Fruit fly (Drosophila melanogaster): ENCODE measurements around the gene HLH4C.

Gene HLH4C

dm6 chrX:4635856-4636486, 11.2 kb downstream of the HLH4C start, which contains the start of the genes Alms1a and pon (continued):
- TF ChIP-seq CG1832 (GFP tag; optimal IDR thresholded peaks at IDR 0.05) = no peak
- no peak for TF ChIP-seq CG4730 (GFP tag; IDR thresholded peaks at IDR 0.05)
- no peak for TF ChIP-seq HHEX (GFP tag; optimal IDR thresholded peaks at IDR 0.05)
- TF ChIP-seq CG1647 (GFP tag; optimal IDR thresholded peaks at IDR 0.05) = no peak
- TF ChIP-seq CG1602 (GFP tag; optimal IDR thresholded peaks at IDR 0.05) = no peak
- no peak for TF ChIP-seq rib (GFP tag; IDR thresholded peaks at IDR 0.05)
- TF ChIP-seq Rx (GFP tag; IDR thresholded peaks at IDR 0.05) = no peak
- TF ChIP-seq CG7271 (tag; optimal IDR thresholded peaks at IDR 0.05) = no peak
- no peak for TF ChIP-seq da (GFP tag; optimal IDR thresholded peaks at IDR 0.05)
- no peak for TF ChIP-seq dmrt11E (tag; optimal IDR thresholded peaks at IDR 0.05)
- TF ChIP-seq unc-4 (GFP tag; IDR thresholded peaks at IDR 0.05; ENCODE audit: partially characterized antibody) = peak; percentile 79
- no peak for TF ChIP-seq chm (GFP tag; IDR thresholded peaks at IDR 0.05)
- no peak for TF ChIP-seq CG8290 (GFP tag; optimal IDR thresholded peaks at IDR 0.05)
- TF ChIP-seq CG8290 (tag; optimal IDR thresholded peaks at IDR 0.05) = no peak
- peak; percentile 25 for TF ChIP-seq CG2712 (tag; optimal IDR thresholded peaks at IDR 0.05)
- no peak for TF ChIP-seq CG18262 (tag; optimal IDR thresholded peaks at IDR 0.05)
- TF ChIP-seq CG13123 (GFP tag; optimal IDR thresholded peaks at IDR 0.05) = no peak
- TF ChIP-seq NFAT (GFP tag; IDR thresholded peaks at IDR 0.05) = no peak
- peak; percentile 71 for TF ChIP-seq Dp (GFP tag; optimal IDR thresholded peaks at IDR 0.05)
- TF ChIP-seq Dbx (GFP tag; IDR thresholded peaks at IDR 0.05) = no peak
- TF ChIP-seq pnt (GFP tag; optimal IDR thresholded peaks at IDR 0.05) = no peak
- TF ChIP-seq abd-A (tag; optimal IDR thresholded peaks at IDR 0.05) = no peak
- no peak for TF ChIP-seq sug (tag; optimal IDR thresholded peaks at IDR 0.05)
- TF ChIP-seq Sox100B (GFP tag; optimal IDR thresholded peaks at IDR 0.05) = no peak
- no peak for TF ChIP-seq Taf1 (GFP tag; IDR thresholded peaks at IDR 0.05)
- TF ChIP-seq hbn (GFP tag; IDR thresholded peaks at IDR 0.05; ENCODE audit: partially characterized antibody) = peak; percentile 66
- no peak for TF ChIP-seq salm (tag; optimal IDR thresholded peaks at IDR 0.05)
- no peak for TF ChIP-seq CG13424 (tag; optimal IDR thresholded peaks at IDR 0.05)
- TF ChIP-seq CG10431 (GFP tag; optimal IDR thresholded peaks at IDR 0.05) = no peak
- TF ChIP-seq btn (GFP tag; optimal IDR thresholded peaks at IDR 0.05) = no peak
- no peak for TF ChIP-seq hth (optimal IDR thresholded peaks at IDR 0.05)
- TF ChIP-seq zfh2 (GFP tag; optimal IDR thresholded peaks at IDR 0.05) = no peak
- TF ChIP-seq ftz-f1 (GFP tag; optimal IDR thresholded peaks at IDR 0.05) = no peak
- peak; percentile 93 for TF ChIP-seq CG14860 (GFP tag; IDR thresholded peaks at IDR 0.05; ENCODE audit: partially characterized antibody)
- TF ChIP-seq CG2116 (GFP tag; optimal IDR thresholded peaks at IDR 0.05) = peak; percentile 35
- TF ChIP-seq Neu2 (GFP tag; optimal IDR thresholded peaks at IDR 0.05; ENCODE audit: borderline replicate concordance) = no peak
- no peak for TF ChIP-seq CG6272 (GFP tag; IDR thresholded peaks at IDR 0.05)
- TF ChIP-seq CG13287 (GFP tag; IDR thresholded peaks at IDR 0.05; ENCODE audit: partially characterized antibody) = peak; percentile 88
- no peak for TF ChIP-seq Dad (GFP tag; optimal IDR thresholded peaks at IDR 0.05)
- TF ChIP-seq bigmax (GFP tag; optimal IDR thresholded peaks at IDR 0.05) = no peak
- TF ChIP-seq CG12155 (GFP tag; optimal IDR thresholded peaks at IDR 0.05) = no peak
- peak; percentile 71 for TF ChIP-seq Dref (GFP tag; IDR thresholded peaks at IDR 0.05)
- no peak for TF ChIP-seq CG31365 (tag; optimal IDR thresholded peaks at IDR 0.05)
- no peak for TF ChIP-seq Atf6 (GFP tag; IDR thresholded peaks at IDR 0.05)
- no peak for TF ChIP-seq seq (GFP tag; IDR thresholded peaks at IDR 0.05)
- no peak for TF ChIP-seq Fer1 (GFP tag; optimal IDR thresholded peaks at IDR 0.05)
- no peak for TF ChIP-seq grau (tag; optimal IDR thresholded peaks at IDR 0.05)
- no peak for TF ChIP-seq Mrtf (GFP tag; IDR thresholded peaks at IDR 0.05)
- no peak for TF ChIP-seq odd (GFP tag; optimal IDR thresholded peaks at IDR 0.05)
- TF ChIP-seq CG1603 (tag; optimal IDR thresholded peaks at IDR 0.05) = no peak
- no peak for TF ChIP-seq CG10565 (GFP tag; optimal IDR thresholded peaks at IDR 0.05)
- TF ChIP-seq en (GFP tag; optimal IDR thresholded peaks at IDR 0.05) = no peak

Data from whole organism, embryonic.